Worm (Caenorhabditis elegans) whole organism, mixed stage, embryonic: Measurements from ENCODE around the gene F49E2.5.

ENCODE experiments used
- ceh-39 ChIP-seq: fragments of 150-350 bp; optimal IDR thresholded peaks from 2 replicates; lab custom pipeline; 2014; ENCODE audit warnings: missing biosample characterization, missing genetic modification characterization
- elt-3 ChIP-seq: fragments of 150-350 bp; optimal IDR thresholded peaks from 2 replicates; lab custom pipeline; 2014; ENCODE audit warnings: missing biosample characterization, missing genetic modification characterization
- lin-13 ChIP-seq: fragments of 150-350 bp; optimal IDR thresholded peaks from 2 replicates; lab custom pipeline; 2014; ENCODE audit warnings: missing biosample characterization, missing genetic modification characterization
- nhr-12 ChIP-seq: fragments of 150-350 bp; optimal IDR thresholded peaks from 2 replicates; lab custom pipeline; 2014; ENCODE audit warnings: missing biosample characterization, missing genetic modification characterization
- nhr-2 ChIP-seq: fragments of 150-350 bp; optimal IDR thresholded peaks from 2 replicates; lab custom pipeline; 2014; ENCODE audit warnings: missing biosample characterization, missing genetic modification characterization
- sptf-1 ChIP-seq: sonication (generic microtip); optimal IDR thresholded peaks from 2 replicates; lab custom pipeline; 2017; ENCODE audit warnings: mild to moderate bottlenecking, missing genetic modification characterization, moderate library complexity, missing compliant biosample characterization
- unc-120 ChIP-seq: sonication (generic microtip); optimal IDR thresholded peaks from 2 replicates; lab custom pipeline; 2017; ENCODE audit warnings: missing genetic modification characterization, missing compliant biosample characterization; ENCODE audit not compliant: poor library complexity, severe bottlenecking
- unc-62 ChIP-seq: fragments of 150-350 bp; optimal IDR thresholded peaks from 2 replicates; lab custom pipeline; 2014; ENCODE audit warnings: missing biosample characterization, missing genetic modification reagents, missing genetic modification characterization

DNA sequence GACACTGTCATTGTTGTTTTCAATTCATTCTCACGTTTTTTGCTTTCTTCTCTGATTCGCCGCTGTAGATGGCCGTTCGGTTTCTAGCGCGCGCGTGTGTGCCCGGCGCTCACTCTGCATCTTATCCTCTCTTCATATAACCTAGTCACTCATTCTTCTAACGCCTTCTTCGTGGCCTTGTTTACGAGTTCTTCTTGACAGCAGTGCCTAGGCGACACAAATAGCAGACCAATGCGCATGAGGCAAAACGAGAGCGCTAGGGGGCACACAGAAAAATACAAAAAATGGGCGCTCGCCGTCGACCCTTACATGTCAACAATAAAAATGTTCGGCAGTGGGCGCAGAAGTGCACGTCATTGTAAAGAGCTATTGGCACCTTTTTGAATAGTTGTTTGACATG lies 7.7 kb downstream of the F49E2.5 start:
- no peak for TF ChIP-seq nhr-12 (tag; lab: Kevin White, UChicago)
- no peak for TF ChIP-seq sptf-1 (tag; lab: Kevin White, UChicago)
- no peak for TF ChIP-seq nhr-2
- TF ChIP-seq unc-120 (tag; lab: Kevin White, UChicago) = no peak
- no peak for TF ChIP-seq ceh-39
- no peak for TF ChIP-seq elt-3 (tag; lab: Kevin White, UChicago)
- no peak for TF ChIP-seq unc-62 (GFP tag; lab: Kevin White, UChicago)
- no peak for TF ChIP-seq lin-13 (tag; lab: Kevin White, UChicago)
